Worm (Caenorhabditis elegans) whole organism, L4 larva: Measurements from ENCODE around the gene F47B8.10.
A peak's percentile ranks its signal among the peaks of the same experiment; 100 is the strongest.

Source experiments
- F10B5.3 ChIP-seq: sonication (generic microtip); optimal IDR thresholded peaks from 2 replicates; lab custom pipeline; 2016; ENCODE audit warnings: mild to moderate bottlenecking, missing genetic modification characterization, missing compliant biosample characterization
- F26F4.8 ChIP-seq: fragments of 200-800 bp; sonication (Bioruptor generic); conservative IDR thresholded peaks from 2 replicates; pipeline ENCODE4 v1.3.6; 2022; ENCODE audit warnings: missing genetic modification characterization, missing compliant biosample characterization
- F44E2.7 ChIP-seq: fragments of 200-800 bp; sonication (Bioruptor generic); IDR thresholded peaks from 2 replicates; pipeline ENCODE4 v2.1.2; 2022; ENCODE audit warnings: missing genetic modification characterization, missing compliant biosample characterization
- F49E8.2 ChIP-seq: sonication (generic microtip); optimal IDR thresholded peaks from 2 replicates; lab custom pipeline; 2016; ENCODE audit warnings: missing compliant biosample characterization, mild to moderate bottlenecking, missing genetic modification characterization, borderline replicate concordance
- T26A8.4 ChIP-seq: fragments of 200-800 bp; sonication (Bioruptor generic); IDR thresholded peaks from 2 replicates; pipeline ENCODE4 v1.3.6; 2022; ENCODE audit warnings: missing genetic modification characterization, missing compliant biosample characterization
- Y105C5A.15 ChIP-seq: fragments of 200-800 bp; sonication (Bioruptor generic); IDR thresholded peaks from 2 replicates; pipeline ENCODE4 v1.3.6; 2022; ENCODE audit warnings: missing genetic modification characterization, missing compliant biosample characterization
- Y75B8A.6 ChIP-seq: fragments of 200-800 bp; sonication (Bioruptor generic); IDR thresholded peaks from 2 replicates; pipeline ENCODE4 v1.3.6; 2022; ENCODE audit warnings: missing genetic modification reagents, missing genetic modification characterization, missing compliant biosample characterization
- ZK337.2 ChIP-seq: fragments of 200-800 bp; sonication (Bioruptor generic); IDR thresholded peaks from 2 replicates; pipeline ENCODE4 v1.3.6; 2022; ENCODE audit warnings: missing genetic modification reagents, missing genetic modification characterization, missing compliant biosample characterization
- attf-4 ChIP-seq: sonication (generic microtip); optimal IDR thresholded peaks from 3 replicates; lab custom pipeline; 2017; ENCODE audit warnings: missing biosample characterization, missing genetic modification characterization
- ceh-28 ChIP-seq: fragments of 150-350 bp; optimal IDR thresholded peaks from 2 replicates; lab custom pipeline; 2014; ENCODE audit warnings: missing biosample characterization, missing genetic modification reagents, missing genetic modification characterization
- ceh-62 ChIP-seq: sonication (generic microtip); optimal IDR thresholded peaks from 2 replicates; lab custom pipeline; 2017; ENCODE audit warnings: missing biosample characterization, missing genetic modification characterization
- daf-12 ChIP-seq: fragments of 150-350 bp; optimal IDR thresholded peaks from 2 replicates; lab custom pipeline; 2014; ENCODE audit warnings: missing biosample characterization, missing genetic modification reagents, missing genetic modification characterization
- daf-19 ChIP-seq: fragments of 200-800 bp; sonication (Bioruptor generic); conservative IDR thresholded peaks from 2 replicates; pipeline ENCODE4 v1.3.6; 2022; ENCODE audit warnings: missing genetic modification characterization, missing compliant biosample characterization
- daf-8 ChIP-seq: fragments of 200-800 bp; sonication (Bioruptor generic); IDR thresholded peaks from 2 replicates; pipeline ENCODE4 v1.3.6; 2022; ENCODE audit warnings: missing genetic modification characterization, missing compliant biosample characterization
- dmd-9 ChIP-seq: fragments of 200-800 bp; sonication (Bioruptor generic); IDR thresholded peaks from 2 replicates; pipeline ENCODE4 v1.3.6; 2022; ENCODE audit warnings: missing genetic modification reagents, missing genetic modification characterization, missing compliant biosample characterization
- dpl-1 ChIP-seq: fragments of 150-350 bp; optimal IDR thresholded peaks from 2 replicates; lab custom pipeline; 2014; ENCODE audit warnings: missing biosample characterization, missing genetic modification reagents, missing genetic modification characterization
- egl-27 ChIP-seq: sonication (generic microtip); optimal IDR thresholded peaks from 3 replicates; lab custom pipeline; 2017; ENCODE audit warnings: missing biosample characterization, missing genetic modification reagents, missing genetic modification characterization
- egl-43 ChIP-seq: fragments of 200-800 bp; sonication (Bioruptor generic); IDR thresholded peaks from 2 replicates; pipeline ENCODE4 v1.3.6; 2022; ENCODE audit warnings: missing genetic modification reagents, missing genetic modification characterization, missing compliant biosample characterization
- fkh-10 ChIP-seq: fragments of 150-350 bp; optimal IDR thresholded peaks from 2 replicates; lab custom pipeline; 2014; ENCODE audit warnings: missing biosample characterization, missing genetic modification reagents, missing genetic modification characterization
- gei-8 ChIP-seq: fragments of 200-800 bp; sonication (Bioruptor generic); optimal IDR thresholded peaks from 2 replicates; lab custom pipeline; 2018; ENCODE audit warnings: mild to moderate bottlenecking, missing genetic modification characterization, missing compliant biosample characterization
- hlh-11 ChIP-seq: fragments of 200-800 bp; sonication (Bioruptor generic); optimal IDR thresholded peaks from 2 replicates; lab custom pipeline; 2018; ENCODE audit warnings: mild to moderate bottlenecking, missing genetic modification characterization, missing compliant biosample characterization
- hlh-30 ChIP-seq: sonication (generic microtip); optimal IDR thresholded peaks from 2 replicates; lab custom pipeline; 2017; ENCODE audit warnings: antibody characterized with exemption, mild to moderate bottlenecking, missing genetic modification characterization, missing compliant biosample characterization; ENCODE audit not compliant: insufficient read depth
- lim-7 ChIP-seq: fragments of 200-800 bp; sonication (Bioruptor generic); IDR thresholded peaks from 2 replicates; pipeline ENCODE4 v1.3.6; 2022; ENCODE audit warnings: missing genetic modification characterization, missing compliant biosample characterization
- lin-1 ChIP-seq: fragments of 200-800 bp; sonication (Bioruptor generic); IDR thresholded peaks from 2 replicates; pipeline ENCODE4 v1.3.6; 2022; ENCODE audit warnings: missing genetic modification reagents, missing genetic modification characterization, missing compliant biosample characterization
- lin-13 ChIP-seq: fragments of 150-350 bp; optimal IDR thresholded peaks from 2 replicates; lab custom pipeline; 2014; ENCODE audit warnings: missing biosample characterization, missing genetic modification reagents, missing genetic modification characterization
- lin-15B ChIP-seq: fragments of 150-350 bp; sonication (generic microtip); optimal IDR thresholded peaks from 3 replicates; lab custom pipeline; 2014; ENCODE audit warnings: missing biosample characterization, missing genetic modification characterization
- lin-38 ChIP-seq: fragments of 200-800 bp; sonication (Bioruptor generic); IDR thresholded peaks from 2 replicates; pipeline ENCODE4 v1.3.6; 2022; ENCODE audit warnings: missing genetic modification reagents, missing genetic modification characterization, missing compliant biosample characterization
- lin-39 ChIP-seq: fragments of 150-350 bp; optimal IDR thresholded peaks from 2 replicates; lab custom pipeline; 2014; ENCODE audit warnings: missing biosample characterization, missing genetic modification reagents, missing genetic modification characterization
- madf-5 ChIP-seq, 2 experiments: fragments of 200-800 bp; sonication (Bioruptor generic); IDR thresholded peaks; 2 replicates each; pipeline ENCODE4 v1.3.6; 2022; ENCODE audit warnings: missing compliant biosample characterization in 2 of 2, missing genetic modification characterization in 2 of 2
- madf-9 ChIP-seq: fragments of 200-800 bp; sonication (Bioruptor generic); conservative IDR thresholded peaks from 2 replicates; pipeline ENCODE4 v1.3.6; 2022; ENCODE audit warnings: missing genetic modification reagents, missing genetic modification characterization, missing compliant biosample characterization
- mdl-1 ChIP-seq, 2 experiments: fragments of 150-350 bp in 1 of 2; sonication (generic microtip) in 1 of 2; optimal IDR thresholded peaks; 2 replicates each; lab custom pipeline; 2014 to 2017; ENCODE audit warnings: missing biosample characterization in 2 of 2, missing genetic modification characterization in 2 of 2
- mdt-29 ChIP-seq: fragments of 200-800 bp; sonication (Bioruptor generic); IDR thresholded peaks from 2 replicates; pipeline ENCODE4 v1.3.6; 2022; ENCODE audit warnings: missing genetic modification reagents, missing genetic modification characterization, missing compliant biosample characterization
- mep-1 ChIP-seq: fragments of 150-350 bp; sonication (generic microtip); optimal IDR thresholded peaks from 3 replicates; lab custom pipeline; 2014; ENCODE audit warnings: missing biosample characterization, missing genetic modification characterization
- mes-2 ChIP-seq: sonication (generic microtip); optimal IDR thresholded peaks from 2 replicates; lab custom pipeline; 2016; ENCODE audit warnings: missing genotype, mild to moderate bottlenecking, missing genetic modification characterization, missing compliant biosample characterization; ENCODE audit not compliant: poor library complexity, severe bottlenecking
- mxl-2 ChIP-seq: fragments of 200-800 bp; sonication (Bioruptor generic); conservative IDR thresholded peaks from 2 replicates; pipeline ENCODE4 v1.3.6; 2022; ENCODE audit warnings: missing genetic modification reagents, missing genetic modification characterization, missing compliant biosample characterization
- mxl-3 ChIP-seq: fragments of 200-800 bp; sonication (Bioruptor generic); optimal IDR thresholded peaks from 2 replicates; lab custom pipeline; 2018; ENCODE audit warnings: mild to moderate bottlenecking, missing genetic modification characterization, missing compliant biosample characterization
- nhr-10 ChIP-seq: fragments of 150-350 bp; optimal IDR thresholded peaks from 2 replicates; lab custom pipeline; 2014; ENCODE audit warnings: missing biosample characterization, missing genetic modification characterization
- nhr-11 ChIP-seq: fragments of 150-350 bp; optimal IDR thresholded peaks from 2 replicates; lab custom pipeline; 2014; ENCODE audit warnings: missing biosample characterization, missing genetic modification characterization
- nhr-237 ChIP-seq: sonication (generic microtip); optimal IDR thresholded peaks from 2 replicates; lab custom pipeline; 2017; ENCODE audit warnings: missing biosample characterization, missing genetic modification characterization
- nhr-25 ChIP-seq: sonication (generic microtip); optimal IDR thresholded peaks from 2 replicates; lab custom pipeline; 2017; ENCODE audit warnings: missing genetic modification characterization, mild to moderate bottlenecking, missing compliant biosample characterization, antibody characterized with exemption, moderate library complexity, borderline replicate concordance; ENCODE audit not compliant: insufficient read depth
- nhr-48 ChIP-seq: sonication (generic microtip); optimal IDR thresholded peaks from 2 replicates; lab custom pipeline; 2016; ENCODE audit warnings: mild to moderate bottlenecking, missing genetic modification characterization, missing compliant biosample characterization
- nhr-76 ChIP-seq: fragments of 150-350 bp; optimal IDR thresholded peaks from 2 replicates; lab custom pipeline; 2014; ENCODE audit warnings: missing biosample characterization, missing genetic modification characterization
- php-3 ChIP-seq: fragments of 200-800 bp; sonication (Bioruptor generic); IDR thresholded peaks from 2 replicates; pipeline ENCODE4 v1.3.6; 2022; ENCODE audit warnings: missing genetic modification reagents, missing genetic modification characterization, missing compliant biosample characterization
- rbr-2 ChIP-seq: sonication (generic microtip); optimal IDR thresholded peaks from 2 replicates; lab custom pipeline; 2016; ENCODE audit warnings: missing genotype, missing genetic modification characterization, missing compliant biosample characterization
- saeg-2 ChIP-seq: fragments of 200-800 bp; sonication (Bioruptor generic); IDR thresholded peaks from 2 replicates; pipeline ENCODE4 v1.3.6; 2022; ENCODE audit warnings: missing genetic modification reagents, missing genetic modification characterization, missing compliant biosample characterization
- snpc-1.2 ChIP-seq: fragments of 200-800 bp; sonication (Bioruptor generic); IDR thresholded peaks from 2 replicates; pipeline ENCODE4 v1.3.6; 2022; ENCODE audit warnings: missing genetic modification reagents, missing genetic modification characterization, missing compliant biosample characterization
- tag-97 ChIP-seq: fragments of 200-800 bp; sonication (Bioruptor generic); IDR thresholded peaks from 2 replicates; pipeline ENCODE4 v1.3.6; 2022; ENCODE audit warnings: missing genetic modification characterization, missing compliant biosample characterization
- unc-130 ChIP-seq: sonication (generic microtip); optimal IDR thresholded peaks from 2 replicates; lab custom pipeline; 2016; ENCODE audit warnings: missing genetic modification reagents, missing genetic modification characterization, missing compliant biosample characterization
- unc-62 ChIP-seq, 3 experiments: fragments of 150-350 bp in 1 of 3; sonication (generic microtip); optimal IDR thresholded peaks in 2 of 3; peaks in 1 of 3; 1 replicate in 1 of 3; 2 replicates in 2 of 3; lab custom pipeline; 2014 to 2017; ENCODE audit warnings: missing biosample characterization in 3 of 3, missing genetic modification characterization in 3 of 3, missing genetic modification reagents in 3 of 3, missing genotype in 1 of 3

Gene F47B8.10

ce11 chrV:14354258-14354877 is 12.6 kb downstream of the F47B8.10 start, which contains the start of gene Y49A3A.3 (continued):
- TF ChIP-seq T26A8.4 (GFP tag; lab: Robert Waterston, UW) (peak; percentile 86), mxl-3 (peak; percentile 9), F44E2.7 (GFP tag; lab: Robert Waterston, UW) (no peak), nhr-237 (tag; lab: Kevin White, UChicago) (peak; percentile 58), gei-8 (GFP tag; lab: Kevin White, UChicago) (no peak), lin-1 (peak; percentile 42; the same call in 1 of the 2 replicates), ZK337.2 (GFP tag; lab: Robert Waterston, UW) (no peak), mxl-2 (GFP tag; lab: Robert Waterston, UW) (0 out of 2 replicates have a peak, but pooled peaks have one; percentile 7), F49E8.2 (tag; lab: Kevin White, UChicago) (no peak), nhr-25 (tag; lab: Kevin White, UChicago) (peak; percentile 59), lin-15B (tag; lab: Kevin White, UChicago) (no peak), madf-5 (GFP tag; IDR thresholded peaks at IDR 0.05; lab: Robert Waterston, UW) (0 out of 4 replicates have a peak, but pooled peaks have one; percentile 3 to 18), unc-130 (GFP tag; lab: Kevin White, UChicago) (no peak), F26F4.8 (GFP tag; lab: Robert Waterston, UW) (peak; percentile 27; the same call in 1 of the 2 replicates), nhr-10 (tag; lab: Kevin White, UChicago) (no peak), snpc-1.2 (peak; percentile 68; the same call in 1 of the 2 replicates), Y75B8A.6 (no peak), lin-38 (GFP tag; lab: Robert Waterston, UW) (peak; percentile 66), lim-7 (GFP tag; lab: Robert Waterston, UW) (no peak), php-3 (GFP tag; lab: Robert Waterston, UW) (no peak; the same call in 1 of the 2 replicates), hlh-11 (tag; lab: Kevin White, UChicago) (peak; percentile 55), ceh-62 (no peak), mdt-29 (GFP tag; lab: Robert Waterston, UW) (no peak; the same call in 1 of the 2 replicates), unc-62 (GFP tag; optimal IDR thresholded peaks at IDR 0.05 in 1 of 2; lab: Kevin White, UChicago) (peak in 1 of 2 experiments; percentile 94), unc-62 (tag; optimal IDR thresholded peaks at IDR 0.05; lab: Kevin White, UChicago) (no peak), daf-12 (tag; lab: Kevin White, UChicago) (no peak), tag-97 (GFP tag; lab: Robert Waterston, UW) (no peak), F10B5.3 (tag; lab: Kevin White, UChicago) (no peak), daf-8 (GFP tag; lab: Robert Waterston, UW) (no peak), nhr-76 (tag; lab: Kevin White, UChicago) (no peak), saeg-2 (GFP tag; lab: Robert Waterston, UW) (0 out of 2 replicates have a peak, but pooled peaks have one; percentile 48), hlh-30 (no peak), nhr-48 (peak; percentile 57), nhr-11 (tag; lab: Kevin White, UChicago) (no peak), mes-2 (tag; lab: Kevin White, UChicago) (peak; percentile 31), daf-19 (GFP tag; lab: Robert Waterston, UW) (no peak), rbr-2 (tag; lab: Kevin White, UChicago) (no peak), attf-4 (tag; lab: Kevin White, UChicago) (no peak), fkh-10 (GFP tag; lab: Kevin White, UChicago) (no peak), Y105C5A.15 (peak; percentile 49; the same call in 1 of the 2 replicates), egl-43 (GFP tag; lab: Robert Waterston, UW) (peak; percentile 69; the same call in 1 of the 2 replicates), mep-1 (peak; percentile 70), ceh-28 (tag; lab: Kevin White, UChicago) (no peak), mdl-1 (tag; optimal IDR thresholded peaks at IDR 0.05; lab: Kevin White, UChicago) (no peak), lin-39 (tag; lab: Kevin White, UChicago) (no peak), dpl-1 (GFP tag; lab: Kevin White, UChicago) (no peak), egl-27 (tag; lab: Kevin White, UChicago) (no peak), madf-9 (peak; percentile 30; the same call in 1 of the 2 replicates), lin-13 (peak; percentile 7), dmd-9 (GFP tag; lab: Robert Waterston, UW) (no peak)
